Worm (Caenorhabditis elegans): ENCODE measurements around the gene srd-67.

DNA sequence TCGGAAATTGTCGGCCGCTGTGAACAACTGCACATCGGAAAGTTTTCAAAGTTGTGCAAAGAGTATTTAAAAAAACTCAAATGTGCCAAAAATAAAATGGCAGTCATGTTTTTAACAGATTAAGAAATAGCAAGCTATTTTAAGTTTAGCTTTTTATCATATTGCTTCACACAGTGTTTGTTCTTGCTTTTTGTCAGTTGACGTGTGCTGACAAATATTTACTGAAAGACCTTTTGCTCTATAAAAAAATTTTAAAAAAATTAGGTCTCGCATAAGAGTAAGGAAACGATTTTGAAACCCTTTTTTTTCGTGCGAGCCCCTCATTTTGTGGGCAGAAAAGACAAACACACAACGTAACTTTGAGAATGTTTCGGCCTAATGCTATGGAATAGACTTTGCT lies 9.9 kb upstream of the srd-67 start, which contains the start of gene fbxa-71:
- TF ChIP-seq unc-62 (GFP tag; optimal IDR thresholded peaks at IDR 0.05): no peak
- TF ChIP-seq nhr-237 (tag; optimal IDR thresholded peaks at IDR 0.05): no peak
- TF ChIP-seq lin-13 (tag; optimal IDR thresholded peaks at IDR 0.05): no peak
- TF ChIP-seq unc-39 (tag; optimal IDR thresholded peaks at IDR 0.05): no peak

All from whole organism, mixed stage, embryonic.